Fruit fly (Drosophila melanogaster) whole organism: ENCODE measurements around the gene CG17376.

ENCODE experiments used
- EcR ChIP-seq, 2 experiments: fragments of >200 bp; optimal IDR thresholded peaks; 2 replicates each; lab custom pipeline; 2017; ENCODE audit warnings: missing biosample characterization in 2 of 2, missing genetic modification characterization in 2 of 2, missing genetic modification reagents in 2 of 2
- psq ChIP-seq: fragments of >200 bp; optimal IDR thresholded peaks from 2 replicates; lab custom pipeline; 2017

dm6 chr2L:6805783-6806182, 5.1 kb upstream of the CG17376 start, which contains the start of gene CG17375:
- TF ChIP-seq psq (lab: Kevin White, UChicago) (no peak), EcR (GFP tag; optimal IDR thresholded peaks at IDR 0.05; lab: Kevin White, UChicago) (no peak)
